Worm (Caenorhabditis elegans) whole organism, L3 larva: Measurements from ENCODE around the gene arx-6.

Source experiments
- aly-2 ChIP-seq: fragments of 150-350 bp; optimal IDR thresholded peaks from 2 replicates; lab custom pipeline; 2014; ENCODE audit warnings: missing biosample characterization, missing genetic modification characterization
- ama-1 ChIP-seq: fragments of 150-350 bp; optimal IDR thresholded peaks from 2 replicates; lab custom pipeline; 2018
- ceh-16 ChIP-seq: sonication (generic microtip); optimal IDR thresholded peaks from 2 replicates; lab custom pipeline; 2017; ENCODE audit warnings: missing biosample characterization, missing genetic modification characterization
- ceh-28 ChIP-seq: fragments of 150-350 bp; optimal IDR thresholded peaks from 2 replicates; lab custom pipeline; 2014; ENCODE audit warnings: missing biosample characterization, missing genetic modification reagents, missing genetic modification characterization
- ceh-9 ChIP-seq: sonication (generic microtip); optimal IDR thresholded peaks from 2 replicates; lab custom pipeline; 2018; ENCODE audit warnings: missing biosample characterization, missing genetic modification characterization
- daf-12 ChIP-seq: fragments of 150-350 bp; optimal IDR thresholded peaks from 2 replicates; lab custom pipeline; 2014; ENCODE audit warnings: missing biosample characterization, missing genetic modification reagents, missing genetic modification characterization
- egl-27 ChIP-seq: sonication (generic microtip); optimal IDR thresholded peaks from 4 replicates; lab custom pipeline; 2017; ENCODE audit warnings: missing biosample characterization, missing genetic modification reagents, missing genetic modification characterization
- egl-5 ChIP-seq: fragments of 150-350 bp; optimal IDR thresholded peaks from 2 replicates; lab custom pipeline; 2017; ENCODE audit warnings: missing biosample characterization, missing genetic modification reagents, missing genetic modification characterization, inconsistent platforms
- elt-2 ChIP-seq: sonication (generic microtip); optimal IDR thresholded peaks from 2 replicates; lab custom pipeline; 2016; ENCODE audit warnings: missing genetic modification reagents, mild to moderate bottlenecking, missing genetic modification characterization, missing compliant biosample characterization
- elt-3 ChIP-seq, 3 experiments: fragments of 150-350 bp in 1 of 3; sonication (generic microtip) in 2 of 3; optimal IDR thresholded peaks; 2 replicates in 2 of 3; 4 replicates in 1 of 3; lab custom pipeline; 2014 to 2017; ENCODE audit warnings: missing biosample characterization in 3 of 3, missing genetic modification characterization in 3 of 3
- eor-1 ChIP-seq, 2 experiments: fragments of 150-350 bp; optimal IDR thresholded peaks; 2 replicates each; lab custom pipeline; 2014 to 2018; ENCODE audit warnings: missing biosample characterization in 2 of 2, missing genetic modification characterization in 2 of 2
- fkh-2 ChIP-seq: fragments of 150-350 bp; optimal IDR thresholded peaks from 2 replicates; lab custom pipeline; 2014; ENCODE audit warnings: missing biosample characterization, missing genetic modification reagents, missing genetic modification characterization
- hmg-11 ChIP-seq: sonication (generic microtip); optimal IDR thresholded peaks from 2 replicates; lab custom pipeline; 2016; ENCODE audit warnings: missing genetic modification characterization, missing compliant biosample characterization
- jun-1 ChIP-seq: fragments of 150-350 bp; optimal IDR thresholded peaks from 2 replicates; lab custom pipeline; 2014; ENCODE audit warnings: missing biosample characterization, missing genetic modification reagents, missing genetic modification characterization
- lin-15B ChIP-seq: fragments of 150-350 bp; optimal IDR thresholded peaks from 2 replicates; lab custom pipeline; 2014; ENCODE audit warnings: missing biosample characterization, missing genetic modification characterization
- lin-39 ChIP-seq: fragments of 150-350 bp; optimal IDR thresholded peaks from 2 replicates; lab custom pipeline; 2018; ENCODE audit warnings: missing biosample characterization, missing genetic modification reagents, missing genetic modification characterization
- lsy-12 ChIP-seq: sonication (generic microtip); optimal IDR thresholded peaks from 2 replicates; lab custom pipeline; 2016; ENCODE audit warnings: mild to moderate bottlenecking, missing genetic modification characterization, missing compliant biosample characterization
- mdl-1 ChIP-seq: fragments of 150-350 bp; optimal IDR thresholded peaks from 2 replicates; lab custom pipeline; 2014; ENCODE audit warnings: missing biosample characterization, missing genetic modification characterization
- mml-1 ChIP-seq: fragments of 150-350 bp; sonication (generic microtip); optimal IDR thresholded peaks from 3 replicates; lab custom pipeline; 2014; ENCODE audit warnings: missing biosample characterization, missing genetic modification characterization
- nfya-1 ChIP-seq: sonication (generic microtip); optimal IDR thresholded peaks from 2 replicates; lab custom pipeline; 2017; ENCODE audit warnings: missing genetic modification characterization, mild to moderate bottlenecking, missing compliant biosample characterization, antibody characterized with exemption, moderate library complexity; ENCODE audit not compliant: insufficient read depth
- nhr-237 ChIP-seq: fragments of 150-350 bp; optimal IDR thresholded peaks from 2 replicates; lab custom pipeline; 2014; ENCODE audit warnings: missing biosample characterization, missing genetic modification characterization
- nhr-28 ChIP-seq: fragments of 150-350 bp; optimal IDR thresholded peaks from 2 replicates; lab custom pipeline; 2014; ENCODE audit warnings: missing biosample characterization, missing genetic modification characterization
- nhr-67 ChIP-seq: fragments of 150-350 bp; optimal IDR thresholded peaks from 2 replicates; lab custom pipeline; 2014; ENCODE audit warnings: missing biosample characterization, missing genetic modification characterization
- nhr-76 ChIP-seq: fragments of 150-350 bp; sonication (generic microtip); optimal IDR thresholded peaks from 5 replicates; lab custom pipeline; 2014; ENCODE audit warnings: missing biosample characterization, missing genetic modification characterization
- nhr-77 ChIP-seq: fragments of 150-350 bp; optimal IDR thresholded peaks from 2 replicates; lab custom pipeline; 2014; ENCODE audit warnings: missing biosample characterization, missing genetic modification characterization
- pha-4 ChIP-seq: fragments of 150-350 bp; optimal IDR thresholded peaks from 2 replicates; lab custom pipeline; 2014; ENCODE audit warnings: missing biosample characterization, missing genetic modification reagents, missing genetic modification characterization
- pqm-1 ChIP-seq: fragments of 150-350 bp; optimal IDR thresholded peaks from 2 replicates; lab custom pipeline; 2017; ENCODE audit warnings: missing biosample characterization, missing genetic modification characterization, inconsistent platforms
- sea-2 ChIP-seq: fragments of 150-350 bp; sonication (generic microtip); optimal IDR thresholded peaks from 4 replicates; lab custom pipeline; 2014; ENCODE audit warnings: missing biosample characterization, missing genetic modification reagents, missing genetic modification characterization
- snpc-4 ChIP-seq: fragments of 150-350 bp; optimal IDR thresholded peaks from 2 replicates; lab custom pipeline; 2014; ENCODE audit warnings: missing biosample characterization, missing genetic modification characterization
- tbx-2 ChIP-seq: sonication (generic microtip); optimal IDR thresholded peaks from 2 replicates; lab custom pipeline; 2016; ENCODE audit warnings: mild to moderate bottlenecking, missing genetic modification characterization, missing compliant biosample characterization
- unc-39 ChIP-seq: sonication (generic microtip); optimal IDR thresholded peaks from 4 replicates; lab custom pipeline; 2017; ENCODE audit warnings: missing biosample characterization, missing genetic modification characterization
- unc-62 ChIP-seq: fragments of 150-350 bp; sonication (generic microtip); optimal IDR thresholded peaks from 4 replicates; lab custom pipeline; 2014; ENCODE audit warnings: missing biosample characterization, missing genetic modification reagents, missing genetic modification characterization
- zag-1 ChIP-seq: fragments of 150-350 bp; optimal IDR thresholded peaks from 2 replicates; lab custom pipeline; 2014; ENCODE audit warnings: missing biosample characterization, missing genetic modification characterization
- ztf-4 ChIP-seq: fragments of 150-350 bp; optimal IDR thresholded peaks from 2 replicates; lab custom pipeline; 2014; ENCODE audit warnings: missing biosample characterization, missing genetic modification characterization

arx-6 gene

ce11 chrIII:4899728-4900127, 21.3 kb downstream of the arx-6 start (continued):
- TF ChIP-seq sea-2 (GFP tag; lab: Kevin White, UChicago) = peak; percentile 87
- peak; percentile 99 for TF ChIP-seq pha-4
- peak; percentile 57 for TF ChIP-seq mml-1 (tag; lab: Kevin White, UChicago)
- TF ChIP-seq nhr-28 (tag; lab: Kevin White, UChicago) = no peak
- TF ChIP-seq pqm-1 (tag; lab: Kevin White, UChicago) = peak; percentile 96
- peak; percentile 97 for TF ChIP-seq mdl-1 (tag; lab: Kevin White, UChicago)
- peak; percentile 96 for TF ChIP-seq lin-15B (tag; lab: Kevin White, UChicago)
- no peak for TF ChIP-seq nhr-67
- peak in 2 of 3 experiments; percentile 25 to 95 for TF ChIP-seq elt-3 (tag; optimal IDR thresholded peaks at IDR 0.05; lab: Kevin White, UChicago)
- peak; percentile 97 for TF ChIP-seq tbx-2 (tag; lab: Kevin White, UChicago)
- peak; percentile 90 for TF ChIP-seq daf-12 (tag; lab: Kevin White, UChicago)
- TF ChIP-seq unc-39 = peak; percentile 33
- TF ChIP-seq ztf-4 (tag; lab: Kevin White, UChicago) = peak; percentile 88
- peak; percentile 99 for TF ChIP-seq nfya-1
- peak in 1 of 2 experiments; percentile 2 for TF ChIP-seq eor-1 (tag; optimal IDR thresholded peaks at IDR 0.05; lab: Kevin White, UChicago)
- peak; percentile 95 for TF ChIP-seq ceh-28 (tag; lab: Kevin White, UChicago)
- peak; percentile 98 for TF ChIP-seq lsy-12
- peak; percentile 82 for TF ChIP-seq ama-1
- no peak for TF ChIP-seq nhr-237 (tag; lab: Kevin White, UChicago)
- peak; percentile 95 for TF ChIP-seq egl-27
- peak; percentile 93 for TF ChIP-seq nhr-77 (tag; lab: Kevin White, UChicago)

DNA sequence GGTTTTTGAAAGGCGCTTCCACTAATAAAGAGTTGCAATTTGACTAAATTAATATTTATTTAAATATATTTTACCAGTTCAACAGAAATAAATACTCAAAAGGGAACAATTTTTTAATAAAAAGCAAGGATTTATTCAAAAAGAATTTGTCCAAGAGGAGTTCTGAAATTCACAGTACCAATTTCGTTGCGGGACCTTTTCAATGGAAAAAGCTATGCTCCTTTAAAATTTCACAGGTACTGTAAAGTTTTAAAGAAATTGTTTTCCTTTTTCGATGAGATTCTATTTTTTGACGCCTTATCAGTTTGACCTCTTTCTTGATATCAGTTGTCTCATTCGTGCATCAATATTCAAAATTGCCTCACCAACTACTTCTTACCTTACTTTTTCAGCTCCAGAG, 21.8 kb downstream of the arx-6 start, which contains the start of gene tag-340:
TSS of gene tag-340 (plus strand) at position 249 of the 400 bp plus-strand sequence.
- TF ChIP-seq snpc-4 (tag; lab: Kevin White, UChicago) (no peak), fkh-2 (tag; lab: Kevin White, UChicago) (no peak), ceh-9 (no peak), elt-3 (tag; optimal IDR thresholded peaks at IDR 0.05; lab: Kevin White, UChicago) (no peak)

DNA sequence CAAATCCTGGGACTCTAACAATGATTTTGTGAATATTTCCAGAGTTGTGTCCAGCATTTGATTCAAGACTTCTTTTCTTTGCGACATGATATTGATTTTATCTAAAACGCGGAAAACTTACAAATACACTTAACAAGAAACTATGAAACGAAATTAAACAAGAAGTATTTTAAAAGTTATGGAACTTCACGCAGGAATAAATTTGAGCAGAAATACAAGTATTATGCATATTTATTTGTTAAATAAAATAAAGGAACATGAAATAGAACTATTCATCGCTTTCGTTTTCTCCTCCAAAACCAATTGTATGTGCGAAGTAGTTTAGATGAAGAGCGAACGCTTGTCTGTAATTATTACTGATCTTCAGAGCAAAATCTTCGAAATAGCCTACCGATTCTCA, 25.3 kb downstream of the arx-6 start, which contains the start of gene kbp-2:
TSS of gene kbp-2 (minus strand) at position 101 of the 400 bp plus-strand sequence.
- TF ChIP-seq lin-15B (tag; lab: Kevin White, UChicago) (no peak), unc-62 (no peak), ceh-16 (tag; lab: Kevin White, UChicago) (no peak), nhr-67 (no peak), jun-1 (tag; lab: Kevin White, UChicago) (no peak), aly-2 (tag; lab: Kevin White, UChicago) (no peak), mdl-1 (tag; lab: Kevin White, UChicago) (no peak), nhr-76 (tag; lab: Kevin White, UChicago) (no peak), nhr-28 (tag; lab: Kevin White, UChicago) (no peak), elt-3 (tag; optimal IDR thresholded peaks at IDR 0.05; lab: Kevin White, UChicago) (no peak)

- TF ChIP-seq lin-15B (tag; lab: Kevin White, UChicago) (peak; percentile 42), nfya-1 (peak; percentile 52), pha-4 (peak; percentile 14), zag-1 (no peak), ama-1 (no peak), jun-1 (tag; lab: Kevin White, UChicago) (no peak), lin-39 (tag; lab: Kevin White, UChicago) (no peak), tbx-2 (tag; lab: Kevin White, UChicago) (no peak), fkh-2 (tag; lab: Kevin White, UChicago) (no peak), unc-39 (no peak), egl-5 (tag; lab: Kevin White, UChicago) (no peak)
Observed at ce11 chrIII:4905405-4905804, 26.9 kb downstream of the arx-6 start, which contains the start of gene F26F4.8. F26F4.8 (minus strand) TSS chrIII:4905473.

DNA sequence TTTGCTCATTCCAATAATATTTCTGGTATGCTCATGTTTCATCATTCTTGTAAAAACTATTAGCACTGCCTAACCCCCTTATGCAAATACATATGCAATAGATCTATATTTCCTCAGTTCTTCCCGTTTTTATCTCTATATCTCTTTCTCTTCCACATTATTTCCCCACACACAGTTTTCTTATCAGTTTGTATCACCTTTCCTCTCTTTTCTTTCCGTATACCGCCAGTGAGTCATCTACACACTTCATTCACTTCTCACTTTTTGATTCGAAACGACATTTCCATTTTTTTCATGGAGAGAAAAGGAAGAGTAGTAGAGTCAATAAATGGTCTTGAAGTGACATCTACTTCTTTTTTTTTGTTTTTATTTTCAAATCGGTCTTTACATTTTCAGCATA, 27.9 kb downstream of the arx-6 start:
- no peak for TF ChIP-seq ceh-28 (tag; lab: Kevin White, UChicago)
- TF ChIP-seq elt-3 (tag; optimal IDR thresholded peaks at IDR 0.05; lab: Kevin White, UChicago) = peak in 1 of 3 experiments; percentile 40
- TF ChIP-seq hmg-11 (tag; lab: Kevin White, UChicago) = no peak
- peak; percentile 24 for TF ChIP-seq pha-4
- TF ChIP-seq pqm-1 (tag; lab: Kevin White, UChicago) = peak; percentile 2
- TF ChIP-seq snpc-4 (tag; lab: Kevin White, UChicago) = peak; percentile 26
- peak; percentile 64 for TF ChIP-seq elt-2 (tag; lab: Kevin White, UChicago)
- TF ChIP-seq jun-1 (tag; lab: Kevin White, UChicago) = peak; percentile 44
